Worm (Caenorhabditis elegans) whole organism, young adult: ENCODE measurements around the gene rsf-1.
A peak's percentile ranks its signal among the peaks of the same experiment; 100 is the strongest.

Source experiments
- B0019.2 ChIP-seq: fragments of 200-800 bp; sonication (Bioruptor generic); conservative IDR thresholded peaks from 2 replicates; pipeline ENCODE4 v1.3.6; 2022; ENCODE audit warnings: missing genetic modification reagents, missing genetic modification characterization, missing compliant biosample characterization
- B0336.3 ChIP-seq: fragments of 200-800 bp; sonication (Bioruptor generic); IDR thresholded peaks from 2 replicates; pipeline ENCODE4 v1.3.6; 2022; ENCODE audit warnings: missing genetic modification characterization, missing compliant biosample characterization
- F22D6.2 ChIP-seq: sonication (generic microtip); optimal IDR thresholded peaks from 2 replicates; lab custom pipeline; 2016; ENCODE audit warnings: mild to moderate bottlenecking, missing genetic modification characterization, missing compliant biosample characterization
- F33H1.4 ChIP-seq: fragments of 200-800 bp; sonication (Bioruptor generic); IDR thresholded peaks from 2 replicates; pipeline ENCODE4 v1.3.6; 2022; ENCODE audit warnings: missing genetic modification reagents, missing genetic modification characterization, missing compliant biosample characterization
- F37B4.10 ChIP-seq: fragments of 200-800 bp; sonication (Bioruptor generic); IDR thresholded peaks from 2 replicates; pipeline ENCODE4 v1.3.6; 2022; ENCODE audit warnings: missing genetic modification characterization, missing compliant biosample characterization
- F39B2.1 ChIP-seq: fragments of 200-800 bp; sonication (Bioruptor generic); IDR thresholded peaks from 2 replicates; pipeline ENCODE4 v1.3.6; 2022; ENCODE audit warnings: missing genetic modification reagents, missing genetic modification characterization, missing compliant biosample characterization
- F55B11.4 ChIP-seq: sonication (generic microtip); optimal IDR thresholded peaks from 2 replicates; lab custom pipeline; 2016; ENCODE audit warnings: missing compliant biosample characterization, missing genetic modification characterization, borderline replicate concordance; ENCODE audit not compliant: insufficient read depth
- F57C9.4 ChIP-seq: sonication (generic microtip); optimal IDR thresholded peaks from 2 replicates; lab custom pipeline; 2017; ENCODE audit warnings: mild to moderate bottlenecking, missing genetic modification characterization, missing compliant biosample characterization
- K11D2.4 ChIP-seq: fragments of 200-800 bp; sonication (Bioruptor generic); IDR thresholded peaks from 2 replicates; pipeline ENCODE4 v1.3.6; 2022; ENCODE audit warnings: missing genetic modification reagents, missing genetic modification characterization, missing compliant biosample characterization
- T07F8.4 ChIP-seq: sonication (generic microtip); optimal IDR thresholded peaks from 2 replicates; lab custom pipeline; 2016; ENCODE audit warnings: mild to moderate bottlenecking, missing genetic modification characterization, moderate library complexity, missing compliant biosample characterization
- akir-1 ChIP-seq: fragments of 200-800 bp; sonication (Bioruptor generic); optimal IDR thresholded peaks from 2 replicates; lab custom pipeline; 2018; ENCODE audit warnings: mild to moderate bottlenecking, missing genetic modification characterization, moderate library complexity, missing compliant biosample characterization
- ama-1 ChIP-seq, 3 experiments: fragments of 150-350 bp in 1 of 3; sonication (generic microtip) in 2 of 3; optimal IDR thresholded peaks; 2 replicates each; lab custom pipeline; 2014 to 2018; ENCODE audit warnings: missing biosample characterization in 2 of 3, missing genetic modification characterization in 2 of 3, missing genetic modification reagents in 2 of 3
- attf-3 ChIP-seq: fragments of 200-800 bp; sonication (Bioruptor generic); conservative IDR thresholded peaks from 2 replicates; pipeline ENCODE4 v1.3.6; 2022; ENCODE audit warnings: missing genetic modification reagents, missing genetic modification characterization, missing compliant biosample characterization
- attf-6 ChIP-seq: fragments of 200-800 bp; sonication (Bioruptor generic); IDR thresholded peaks from 2 replicates; pipeline ENCODE4 v1.3.6; 2022; ENCODE audit warnings: missing genetic modification reagents, missing genetic modification characterization, missing compliant biosample characterization
- bed-2 ChIP-seq: fragments of 200-800 bp; sonication (Bioruptor generic); IDR thresholded peaks from 2 replicates; pipeline ENCODE4 v1.3.6; 2022; ENCODE audit warnings: missing genetic modification reagents, missing genetic modification characterization, missing compliant biosample characterization
- ceh-58 ChIP-seq: fragments of 200-800 bp; sonication (Bioruptor generic); IDR thresholded peaks from 2 replicates; pipeline ENCODE4 v1.3.6; 2022; ENCODE audit warnings: missing genetic modification characterization, missing compliant biosample characterization
- ceh-79 ChIP-seq: sonication (generic microtip); optimal IDR thresholded peaks from 2 replicates; lab custom pipeline; 2017; ENCODE audit warnings: mild to moderate bottlenecking, missing genetic modification characterization, missing compliant biosample characterization
- ceh-91 ChIP-seq: fragments of 200-800 bp; sonication (Bioruptor generic); IDR thresholded peaks from 2 replicates; pipeline ENCODE4 v1.3.6; 2022; ENCODE audit warnings: missing genetic modification reagents, missing genetic modification characterization, missing compliant biosample characterization
- die-1 ChIP-seq: sonication (generic microtip); optimal IDR thresholded peaks from 2 replicates; lab custom pipeline; 2016; ENCODE audit warnings: missing genotype, mild to moderate bottlenecking, missing genetic modification characterization, missing compliant biosample characterization
- dox-1 ChIP-seq: fragments of 200-800 bp; sonication (Bioruptor generic); IDR thresholded peaks from 2 replicates; pipeline ENCODE4 v1.3.6; 2022; ENCODE audit warnings: missing genetic modification reagents, missing genetic modification characterization, missing compliant biosample characterization
- dpff-1 ChIP-seq: sonication (generic microtip); optimal IDR thresholded peaks from 2 replicates; lab custom pipeline; 2017; ENCODE audit warnings: mild to moderate bottlenecking, missing genetic modification characterization, missing compliant biosample characterization
- dpl-1 ChIP-seq: fragments of 150-350 bp; optimal IDR thresholded peaks from 2 replicates; lab custom pipeline; 2014; ENCODE audit warnings: missing biosample characterization, missing genetic modification reagents, missing genetic modification characterization
- egl-18 ChIP-seq: fragments of 200-800 bp; sonication (Bioruptor generic); IDR thresholded peaks from 2 replicates; pipeline ENCODE4 v1.3.6; 2022; ENCODE audit warnings: missing genetic modification reagents, missing genetic modification characterization, missing compliant biosample characterization
- ets-4 ChIP-seq: fragments of 200-800 bp; sonication (Bioruptor generic); optimal IDR thresholded peaks from 2 replicates; lab custom pipeline; 2018; ENCODE audit warnings: mild to moderate bottlenecking, missing genetic modification characterization, missing compliant biosample characterization
- hlh-12 ChIP-seq: sonication (generic microtip); optimal IDR thresholded peaks from 2 replicates; lab custom pipeline; 2016; ENCODE audit warnings: missing genetic modification characterization, missing compliant biosample characterization
- hmg-20 ChIP-seq: fragments of 200-800 bp; sonication (Bioruptor generic); IDR thresholded peaks from 2 replicates; pipeline ENCODE4 v1.3.6; 2022; ENCODE audit warnings: missing genetic modification reagents, missing genetic modification characterization, missing compliant biosample characterization
- hrde-1 ChIP-seq: sonication (generic microtip); optimal IDR thresholded peaks from 2 replicates; lab custom pipeline; 2016; ENCODE audit warnings: missing genetic modification characterization, mild to moderate bottlenecking, missing compliant biosample characterization, moderate library complexity, missing genotype, missing genetic modification reagents, borderline replicate concordance
- hsf-1 ChIP-seq: fragments of 200-800 bp; sonication (Bioruptor generic); IDR thresholded peaks from 2 replicates; pipeline ENCODE4 v1.3.6; 2022; ENCODE audit warnings: missing genetic modification reagents, missing genetic modification characterization, missing compliant biosample characterization
- let-607 ChIP-seq, 2 experiments: fragments of 200-800 bp in 1 of 2; sonication (Bioruptor generic) in 1 of 2; sonication (generic microtip) in 1 of 2; optimal IDR thresholded peaks; 2 replicates each; lab custom pipeline; 2016 to 2018; ENCODE audit warnings: mild to moderate bottlenecking in 2 of 2, missing compliant biosample characterization in 2 of 2, missing genetic modification characterization in 2 of 2, moderate library complexity in 2 of 2, missing genotype in 1 of 2
- lin-40 ChIP-seq: sonication (generic microtip); optimal IDR thresholded peaks from 2 replicates; lab custom pipeline; 2016; ENCODE audit warnings: missing genetic modification characterization, mild to moderate bottlenecking, missing compliant biosample characterization, missing genotype, missing genetic modification reagents
- lir-1 ChIP-seq: fragments of 200-800 bp; sonication (Bioruptor generic); conservative IDR thresholded peaks from 2 replicates; pipeline ENCODE4 v1.3.6; 2022; ENCODE audit warnings: missing genetic modification reagents, missing genetic modification characterization, missing compliant biosample characterization
- lsl-1 ChIP-seq: fragments of 200-800 bp; sonication (Bioruptor generic); optimal IDR thresholded peaks from 2 replicates; lab custom pipeline; 2018; ENCODE audit warnings: mild to moderate bottlenecking, missing genetic modification characterization, moderate library complexity, missing compliant biosample characterization
- lsy-27 ChIP-seq: sonication (generic microtip); optimal IDR thresholded peaks from 2 replicates; lab custom pipeline; 2017; ENCODE audit warnings: missing genetic modification characterization, mild to moderate bottlenecking, missing compliant biosample characterization, antibody characterized with exemption, missing genotype, borderline replicate concordance; ENCODE audit not compliant: insufficient read depth
- nfya-1 ChIP-seq: sonication (generic microtip); optimal IDR thresholded peaks from 2 replicates; lab custom pipeline; 2017; ENCODE audit warnings: antibody characterized with exemption, missing compliant biosample characterization, missing genetic modification characterization, borderline replicate concordance; ENCODE audit not compliant: insufficient read depth
- nfya-2 ChIP-seq: fragments of 200-800 bp; sonication (Bioruptor generic); IDR thresholded peaks from 2 replicates; pipeline ENCODE4 v1.3.6; 2022; ENCODE audit warnings: missing genetic modification reagents, missing genetic modification characterization, missing compliant biosample characterization
- nhr-120 ChIP-seq: fragments of 200-800 bp; sonication (Bioruptor generic); IDR thresholded peaks from 2 replicates; pipeline ENCODE4 v1.3.6; 2022; ENCODE audit warnings: missing genetic modification characterization, missing compliant biosample characterization
- nhr-179 ChIP-seq: sonication (generic microtip); optimal IDR thresholded peaks from 2 replicates; lab custom pipeline; 2016; ENCODE audit warnings: mild to moderate bottlenecking, missing genetic modification characterization, missing compliant biosample characterization
- repo-1 ChIP-seq: sonication (generic microtip); optimal IDR thresholded peaks from 2 replicates; lab custom pipeline; 2017; ENCODE audit warnings: mild to moderate bottlenecking, missing genetic modification characterization, missing compliant biosample characterization
- snpc-4 ChIP-seq, 5 experiments: fragments of 150-350 bp in 1 of 5; sonication (generic microtip) in 4 of 5; optimal IDR thresholded peaks; 2 replicates each; lab custom pipeline; 2014 to 2018; ENCODE audit warnings: missing genetic modification characterization in 5 of 5, missing biosample characterization in 3 of 5, antibody characterized with exemption in 2 of 5, mild to moderate bottlenecking in 2 of 5, missing compliant biosample characterization in 2 of 5, missing genotype in 2 of 5, moderate library complexity in 2 of 5, missing genetic modification reagents in 1 of 5
- somi-1 ChIP-seq: fragments of 200-800 bp; sonication (Bioruptor generic); optimal IDR thresholded peaks from 2 replicates; lab custom pipeline; 2018; ENCODE audit warnings: mild to moderate bottlenecking, missing genetic modification characterization, missing compliant biosample characterization
- sptf-2 ChIP-seq: fragments of 200-800 bp; sonication (Bioruptor generic); optimal IDR thresholded peaks from 2 replicates; lab custom pipeline; 2018; ENCODE audit warnings: mild to moderate bottlenecking, missing genetic modification characterization, missing compliant biosample characterization
- tbp1 ChIP-seq: fragments of 200-800 bp; sonication (Bioruptor generic); optimal IDR thresholded peaks from 2 replicates; lab custom pipeline; 2018; ENCODE audit warnings: mild to moderate bottlenecking, missing genetic modification characterization, missing compliant biosample characterization
- xnd-1 ChIP-seq: sonication (generic microtip); optimal IDR thresholded peaks from 2 replicates; lab custom pipeline; 2016; ENCODE audit warnings: missing genotype, missing genetic modification reagents, missing genetic modification characterization, missing compliant biosample characterization
- zfh-2 ChIP-seq: fragments of 200-800 bp; sonication (Bioruptor generic); conservative IDR thresholded peaks from 2 replicates; pipeline ENCODE4 v1.3.6; 2022; ENCODE audit warnings: missing genetic modification reagents, missing genetic modification characterization, missing compliant biosample characterization
- zim-3 ChIP-seq: sonication (generic microtip); optimal IDR thresholded peaks from 2 replicates; lab custom pipeline; 2017; ENCODE audit warnings: mild to moderate bottlenecking, missing genetic modification characterization, moderate library complexity, missing compliant biosample characterization
- ztf-18 ChIP-seq: sonication (generic microtip); optimal IDR thresholded peaks from 2 replicates; lab custom pipeline; 2016; ENCODE audit warnings: missing genotype, mild to moderate bottlenecking, missing genetic modification characterization, missing compliant biosample characterization

rsf-1 gene

DNA sequence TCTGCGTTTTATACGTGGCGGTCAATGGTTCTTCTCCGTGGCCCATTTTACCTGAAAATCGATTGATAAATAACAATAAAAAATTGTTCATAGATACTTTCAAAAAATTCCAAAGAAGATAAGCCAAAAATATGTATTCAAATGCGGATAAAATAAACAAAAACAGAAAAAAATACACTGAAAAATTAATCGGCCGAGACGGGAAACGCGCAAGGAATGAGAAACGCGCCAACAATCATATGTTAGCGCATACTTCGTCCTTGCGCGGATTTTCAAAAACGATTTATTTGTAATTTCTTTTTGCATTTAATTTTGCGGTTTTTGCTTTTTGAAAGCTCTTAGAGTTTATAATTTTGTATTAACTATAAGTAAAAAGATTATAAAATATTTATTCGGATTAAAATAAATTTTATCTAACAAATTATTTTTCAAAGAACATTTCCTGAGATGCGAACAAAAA, 39.4 kb downstream of the rsf-1 start, which contains the start of gene nduf-11 (continued):
- TF ChIP-seq egl-18 (GFP tag; lab: Robert Waterston, UW) (no peak), nhr-120 (no peak), nhr-179 (tag; lab: Kevin White, UChicago) (no peak), lsy-27 (tag; lab: Kevin White, UChicago) (no peak), somi-1 (GFP tag; lab: Kevin White, UChicago) (no peak), lsl-1 (GFP tag; lab: Kevin White, UChicago) (peak; percentile 72), ama-1 (optimal IDR thresholded peaks at IDR 0.05; lab: Kevin White, UChicago) (peak; percentile 81), ama-1 (GFP tag; optimal IDR thresholded peaks at IDR 0.05; lab: Kevin White, UChicago) (peak in 1 of 2 experiments; percentile 19), attf-6 (GFP tag; lab: Robert Waterston, UW) (0 out of 2 replicates have a peak, but pooled peaks have one; percentile 44), ztf-18 (tag; lab: Kevin White, UChicago) (peak; percentile 98), dpl-1 (peak; percentile 85), zim-3 (tag; lab: Kevin White, UChicago) (no peak), hmg-20 (GFP tag; lab: Robert Waterston, UW) (0 out of 2 replicates have a peak, but pooled peaks have one; percentile 31), dpff-1 (tag; lab: Kevin White, UChicago) (no peak), let-607 (tag; optimal IDR thresholded peaks at IDR 0.05; lab: Kevin White, UChicago) (peak in 1 of 2 experiments; percentile 28), snpc-4 (GFP tag; optimal IDR thresholded peaks at IDR 0.05; lab: Kevin White, UChicago) (no peak), snpc-4 (tag; optimal IDR thresholded peaks at IDR 0.05; lab: Kevin White, UChicago) (peak; percentile 32 to 70 (median 51)), xnd-1 (tag; lab: Kevin White, UChicago) (peak; percentile 69), attf-3 (GFP tag; lab: Robert Waterston, UW) (0 out of 2 replicates have a peak, but pooled peaks have one; percentile 43), hlh-12 (tag; lab: Kevin White, UChicago) (no peak), F39B2.1 (no peak), tbp1 (GFP tag; lab: Kevin White, UChicago) (peak; percentile 63), nfya-2 (GFP tag; lab: Robert Waterston, UW) (no peak), F33H1.4 (GFP tag; lab: Robert Waterston, UW) (peak; percentile 71), ceh-58 (GFP tag; lab: Robert Waterston, UW) (no peak), nfya-1 (no peak), dox-1 (peak; percentile 61), hsf-1 (peak; percentile 57; the same call in 1 of the 2 replicates), hrde-1 (tag; lab: Kevin White, UChicago) (no peak), repo-1 (tag; lab: Kevin White, UChicago) (peak; percentile 60), zfh-2 (no peak), sptf-2 (GFP tag; lab: Kevin White, UChicago) (no peak), bed-2 (GFP tag; lab: Robert Waterston, UW) (no peak), lir-1 (GFP tag; lab: Robert Waterston, UW) (0 out of 2 replicates have a peak, but pooled peaks have one; percentile 46), ets-4 (GFP tag; lab: Kevin White, UChicago) (no peak), F22D6.2 (tag; lab: Kevin White, UChicago) (no peak), die-1 (no peak), B0019.2 (GFP tag; lab: Robert Waterston, UW) (no peak), ceh-79 (tag; lab: Kevin White, UChicago) (no peak), ceh-91 (peak; percentile 52; the same call in 1 of the 2 replicates), K11D2.4 (GFP tag; lab: Robert Waterston, UW) (0 out of 2 replicates have a peak, but pooled peaks have one; percentile 44), F55B11.4 (tag; lab: Kevin White, UChicago) (no peak), B0336.3 (GFP tag; lab: Robert Waterston, UW) (peak; percentile 85), T07F8.4 (tag; lab: Kevin White, UChicago) (no peak), lin-40 (tag; lab: Kevin White, UChicago) (peak; percentile 75), F57C9.4 (no peak), F37B4.10 (no peak), akir-1 (GFP tag; lab: Kevin White, UChicago) (no peak)
